Fruit fly (Drosophila melanogaster) whole organism, embryonic: ENCODE results near the gene CG13408.

ENCODE experiments used
- Atf6 ChIP-seq: fragments of 200-800 bp; sonication (Bioruptor generic); IDR thresholded peaks from 2 replicates; pipeline ENCODE4 v1.3.6; 2022; ENCODE audit warnings: missing biosample characterization, missing genetic modification characterization
- CG10431 ChIP-seq: fragments of 200-800 bp; sonication (Bioruptor generic); optimal IDR thresholded peaks from 3 replicates; lab custom pipeline; 2018; ENCODE audit warnings: missing biosample characterization, mild to moderate bottlenecking, missing genetic modification characterization
- CG10462 ChIP-seq: fragments of 200-800 bp; sonication (Bioruptor generic); optimal IDR thresholded peaks from 2 replicates; lab custom pipeline; 2016; ENCODE audit warnings: missing biosample characterization, missing genetic modification characterization
- CG10979 ChIP-seq: fragments of 200-800 bp; sonication (Bioruptor generic); optimal IDR thresholded peaks from 2 replicates; lab custom pipeline; 2018; ENCODE audit warnings: missing biosample characterization, mild to moderate bottlenecking, missing genetic modification characterization, moderate library complexity
- CG12071 ChIP-seq: fragments of 200-800 bp; sonication (Bioruptor generic); optimal IDR thresholded peaks from 3 replicates; lab custom pipeline; 2018; ENCODE audit warnings: missing biosample characterization, mild to moderate bottlenecking, missing genetic modification characterization
- CG12299 ChIP-seq: fragments of 200-800 bp; sonication (Bioruptor generic); optimal IDR thresholded peaks from 2 replicates; lab custom pipeline; 2018; ENCODE audit warnings: missing biosample characterization, mild to moderate bottlenecking, missing genetic modification characterization
- CG12391 ChIP-seq: fragments of 200-800 bp; sonication (Bioruptor generic); optimal IDR thresholded peaks from 3 replicates; lab custom pipeline; 2018; ENCODE audit warnings: missing biosample characterization, mild to moderate bottlenecking, missing genetic modification characterization, moderate library complexity
- CG17186 ChIP-seq: fragments of 200-800 bp; sonication (Bioruptor generic); optimal IDR thresholded peaks from 3 replicates; lab custom pipeline; 2017; ENCODE audit warnings: missing biosample characterization, missing genetic modification reagents, missing genetic modification characterization
- CG17568 ChIP-seq: fragments of 200-800 bp; sonication (Bioruptor generic); optimal IDR thresholded peaks from 2 replicates; lab custom pipeline; 2018; ENCODE audit warnings: missing biosample characterization, mild to moderate bottlenecking, missing genetic modification characterization, moderate library complexity
- CG17912 ChIP-seq: fragments of 200-800 bp; sonication (Bioruptor generic); optimal IDR thresholded peaks from 2 replicates; lab custom pipeline; 2018; ENCODE audit warnings: missing biosample characterization, mild to moderate bottlenecking, missing genetic modification characterization
- CG2199 ChIP-seq: fragments of 200-800 bp; sonication (Bioruptor generic); IDR thresholded peaks from 3 replicates; pipeline ENCODE4 v1.3.6; 2022; ENCODE audit warnings: missing biosample characterization, missing genetic modification characterization
- CG34376 ChIP-seq: fragments of 200-800 bp; sonication (Bioruptor generic); optimal IDR thresholded peaks from 2 replicates; lab custom pipeline; 2018; ENCODE audit warnings: missing biosample characterization, mild to moderate bottlenecking, missing genetic modification characterization
- CG4282 ChIP-seq: fragments of 200-800 bp; sonication (Bioruptor generic); optimal IDR thresholded peaks from 2 replicates; lab custom pipeline; 2016; ENCODE audit warnings: missing biosample characterization, missing genetic modification characterization
- CG4328 ChIP-seq: fragments of 200-800 bp; sonication (Bioruptor generic); optimal IDR thresholded peaks from 3 replicates; lab custom pipeline; 2017; ENCODE audit warnings: missing biosample characterization, missing genetic modification reagents, missing genetic modification characterization
- CG4360 ChIP-seq: fragments of 200-800 bp; sonication (Bioruptor generic); IDR thresholded peaks from 2 replicates; pipeline ENCODE4 v1.3.6; 2022; ENCODE audit warnings: missing biosample characterization, missing genetic modification characterization
- CG9437 ChIP-seq: fragments of 200-800 bp; sonication (Bioruptor generic); optimal IDR thresholded peaks from 2 replicates; lab custom pipeline; 2018; ENCODE audit warnings: missing biosample characterization, mild to moderate bottlenecking, missing genetic modification characterization
- CoRest ChIP-seq: fragments of 200-800 bp; sonication (Bioruptor generic); optimal IDR thresholded peaks from 3 replicates; lab custom pipeline; 2018; ENCODE audit warnings: missing biosample characterization, mild to moderate bottlenecking, missing genetic modification characterization, moderate library complexity
- Dbx ChIP-seq: fragments of 200-800 bp; sonication (Bioruptor generic); IDR thresholded peaks from 3 replicates; pipeline ENCODE4 v1.3.6; 2022; ENCODE audit warnings: missing biosample characterization, missing genetic modification characterization
- Dfd ChIP-seq, 2 experiments: fragments of >200 bp; optimal IDR thresholded peaks; 2 replicates each; lab custom pipeline; 2017; ENCODE audit warnings: missing biosample characterization in 2 of 2, missing genetic modification characterization in 2 of 2
- Fer2 ChIP-seq: fragments of 200-800 bp; sonication (Bioruptor generic); optimal IDR thresholded peaks from 2 replicates; lab custom pipeline; 2018; ENCODE audit warnings: missing biosample characterization, mild to moderate bottlenecking, missing genetic modification characterization, moderate library complexity
- Gug ChIP-seq: fragments of 200-800 bp; sonication (Bioruptor generic); IDR thresholded peaks from 4 replicates; pipeline ENCODE4 v1.3.6; 2022; ENCODE audit warnings: missing biosample characterization, missing genetic modification characterization
- HmgZ ChIP-seq: fragments of 200-800 bp; sonication (Bioruptor generic); optimal IDR thresholded peaks from 2 replicates; lab custom pipeline; 2018; ENCODE audit warnings: missing biosample characterization, mild to moderate bottlenecking, missing genetic modification characterization
- Hr39 ChIP-seq: fragments of >200 bp; optimal IDR thresholded peaks from 2 replicates; lab custom pipeline; 2017
- Lim3 ChIP-seq: fragments of 200-800 bp; sonication (Bioruptor generic); IDR thresholded peaks from 2 replicates; pipeline ENCODE4 v1.3.6; 2022; ENCODE audit warnings: missing biosample characterization, missing genetic modification characterization
- MBD-R2 ChIP-seq: fragments of 200-800 bp; sonication (Bioruptor generic); IDR thresholded peaks from 2 replicates; pipeline ENCODE4 v1.3.6; 2022; ENCODE audit warnings: missing biosample characterization, missing genetic modification characterization
- Mad ChIP-seq: fragments of 200-800 bp; sonication (Bioruptor generic); optimal IDR thresholded peaks from 2 replicates; lab custom pipeline; 2016; ENCODE audit warnings: missing biosample characterization, missing genetic modification characterization
- Max ChIP-seq: fragments of 200-800 bp; sonication (Bioruptor generic); optimal IDR thresholded peaks from 2 replicates; lab custom pipeline; 2016; ENCODE audit warnings: missing biosample characterization, mild to moderate bottlenecking, missing genetic modification characterization
- Mes4 ChIP-seq: fragments of 200-800 bp; sonication (Bioruptor generic); optimal IDR thresholded peaks from 2 replicates; lab custom pipeline; 2016; ENCODE audit warnings: missing biosample characterization, missing genetic modification characterization
- Mrtf ChIP-seq: fragments of 200-800 bp; sonication (Bioruptor generic); IDR thresholded peaks from 3 replicates; pipeline ENCODE4 v1.3.6; 2022; ENCODE audit warnings: missing biosample characterization, missing genetic modification characterization
- Myb ChIP-seq: fragments of 200-800 bp; sonication (Bioruptor generic); optimal IDR thresholded peaks from 2 replicates; lab custom pipeline; 2016; ENCODE audit warnings: missing biosample characterization, missing genetic modification characterization
- Rx ChIP-seq: fragments of 200-800 bp; sonication (Bioruptor generic); IDR thresholded peaks from 2 replicates; pipeline ENCODE4 v1.3.6; 2022; ENCODE audit warnings: missing biosample characterization, missing genetic modification characterization
- Sox100B ChIP-seq: fragments of 200-800 bp; sonication (Bioruptor generic); optimal IDR thresholded peaks from 3 replicates; lab custom pipeline; 2018; ENCODE audit warnings: missing biosample characterization, mild to moderate bottlenecking, missing genetic modification characterization
- Trl ChIP-seq, 3 experiments: fragments of >200 bp in 2 of 3; fragments of 200-800 bp in 1 of 3; sonication (Bioruptor generic) in 1 of 3; optimal IDR thresholded peaks; 2 replicates in 1 of 3; 3 replicates in 2 of 3; lab custom pipeline; 2016 to 2017; ENCODE audit warnings: missing biosample characterization in 1 of 3, missing genetic modification characterization in 1 of 3
- cg ChIP-seq: fragments of 200-800 bp; sonication (Bioruptor generic); optimal IDR thresholded peaks from 3 replicates; lab custom pipeline; 2019; ENCODE audit warnings: missing biosample characterization, mild to moderate bottlenecking, missing genetic modification characterization, moderate library complexity
- cwo ChIP-seq: fragments of 200-800 bp; sonication (Bioruptor generic); optimal IDR thresholded peaks from 3 replicates; lab custom pipeline; 2017; ENCODE audit warnings: missing biosample characterization, missing genetic modification characterization, mild to moderate bottlenecking, moderate library complexity, missing genetic modification reagents
- dm ChIP-seq: fragments of 200-800 bp; sonication (Bioruptor generic); optimal IDR thresholded peaks from 3 replicates; lab custom pipeline; 2016; ENCODE audit warnings: missing biosample characterization, missing genetic modification characterization
- dmrt99B ChIP-seq: fragments of 200-800 bp; sonication (Bioruptor generic); optimal IDR thresholded peaks from 2 replicates; lab custom pipeline; 2018; ENCODE audit warnings: missing biosample characterization, mild to moderate bottlenecking, missing genetic modification characterization, moderate library complexity
- dpn ChIP-seq, 2 experiments: fragments of 200-800 bp; sonication (Bioruptor generic); optimal IDR thresholded peaks; 3 replicates each; lab custom pipeline; 2016; ENCODE audit warnings: missing biosample characterization in 2 of 2, missing genetic modification characterization in 2 of 2
- dysf ChIP-seq: fragments of 200-800 bp; sonication (Bioruptor generic); IDR thresholded peaks from 3 replicates; pipeline ENCODE4 v1.3.6; 2022; ENCODE audit warnings: missing biosample characterization, missing genetic modification characterization
- en ChIP-seq: fragments of 200-800 bp; sonication (Bioruptor generic); optimal IDR thresholded peaks from 2 replicates; lab custom pipeline; 2016; ENCODE audit warnings: missing biosample characterization, missing genetic modification characterization
- ewg ChIP-seq: fragments of 200-800 bp; sonication (Bioruptor generic); optimal IDR thresholded peaks from 3 replicates; lab custom pipeline; 2017; ENCODE audit warnings: mild to moderate bottlenecking, missing biosample characterization, missing genetic modification reagents, missing genetic modification characterization
- h ChIP-seq: fragments of >200 bp; optimal IDR thresholded peaks from 2 replicates; lab custom pipeline; 2017
- lab ChIP-seq: fragments of 200-800 bp; sonication (Bioruptor generic); optimal IDR thresholded peaks from 3 replicates; lab custom pipeline; 2017; ENCODE audit warnings: missing biosample characterization, missing genetic modification characterization, mild to moderate bottlenecking, moderate library complexity, missing genetic modification reagents
- p53 ChIP-seq: fragments of 200-800 bp; sonication (Bioruptor generic); optimal IDR thresholded peaks from 2 replicates; lab custom pipeline; 2016; ENCODE audit warnings: missing biosample characterization, missing genetic modification characterization
- pan ChIP-seq, 4 experiments: fragments of >200 bp in 3 of 4; fragments of 200-800 bp in 1 of 4; sonication (Bioruptor generic) in 1 of 4; optimal IDR thresholded peaks in 3 of 4; IDR thresholded peaks in 1 of 4; 2 replicates each; pipeline versions ENCODE4 v1.3.6 to Lab custom; 2017 to 2022; ENCODE audit warnings: missing biosample characterization in 2 of 4, missing genetic modification characterization in 2 of 4, mixed read lengths in 1 of 4
- repo ChIP-seq: fragments of 200-800 bp; sonication (Bioruptor generic); optimal IDR thresholded peaks from 2 replicates; lab custom pipeline; 2016; ENCODE audit warnings: missing biosample characterization, missing genetic modification characterization
- row ChIP-seq: fragments of 200-800 bp; sonication (Bioruptor generic); IDR thresholded peaks from 3 replicates; pipeline ENCODE4 v1.3.6; 2022; ENCODE audit warnings: missing biosample characterization, missing genetic modification characterization
- sens ChIP-seq: fragments of 200-800 bp; sonication (Bioruptor generic); peaks from one replicate; lab custom pipeline; 2016; ENCODE audit warnings: missing biosample characterization, missing genetic modification characterization
- sug ChIP-seq: fragments of 200-800 bp; optimal IDR thresholded peaks from 2 replicates; lab custom pipeline; 2019; ENCODE audit warnings: missing biosample characterization, mild to moderate bottlenecking, missing genetic modification characterization, moderate library complexity
- vvl ChIP-seq: fragments of 200-800 bp; sonication (Bioruptor generic); IDR thresholded peaks from 2 replicates; pipeline ENCODE4 v1.3.6; 2022; ENCODE audit warnings: missing biosample characterization, missing genetic modification characterization
- wdn ChIP-seq: fragments of 200-800 bp; sonication (Bioruptor generic); IDR thresholded peaks from 2 replicates; pipeline ENCODE4 v1.3.6; 2022; ENCODE audit warnings: missing biosample characterization, missing genetic modification characterization
- wek ChIP-seq: fragments of 200-800 bp; sonication (Bioruptor generic); optimal IDR thresholded peaks from 3 replicates; lab custom pipeline; 2018; ENCODE audit warnings: missing biosample characterization, mild to moderate bottlenecking, missing genetic modification characterization, moderate library complexity

Gene CG13408

DNA sequence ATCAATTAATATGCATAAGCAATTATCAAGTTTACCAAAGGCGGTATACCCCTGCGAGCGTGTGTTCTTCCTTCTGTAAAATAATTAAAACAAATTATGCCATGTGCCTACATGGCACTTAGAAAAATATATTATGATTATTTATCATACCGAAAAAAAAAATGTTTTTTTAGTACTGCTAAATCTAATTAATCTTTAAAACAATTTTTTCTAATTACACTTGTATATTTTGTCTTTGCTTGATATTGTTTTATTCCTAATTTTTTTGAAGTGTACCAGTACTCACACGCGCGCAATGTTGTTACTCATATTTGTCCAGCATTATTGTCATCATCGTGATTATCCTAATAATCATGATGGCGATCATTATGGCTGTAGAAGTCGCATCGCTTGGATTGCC lies 43.2 kb downstream of the CG13408 start (continued):
- TF ChIP-seq sug (tag; lab: Kevin White, UChicago) (no peak), Trl (optimal IDR thresholded peaks at IDR 0.05; lab: Kevin White, UChicago) (no peak), Trl (GFP tag; optimal IDR thresholded peaks at IDR 0.05; lab: Kevin White, UChicago) (no peak), CG10979 (tag; lab: Kevin White, UChicago) (no peak), lab (GFP tag; lab: Kevin White, UChicago) (no peak), wek (GFP tag; lab: Kevin White, UChicago) (no peak), MBD-R2 (no peak), CG10462 (GFP tag; lab: Kevin White, UChicago) (no peak), Fer2 (tag; lab: Kevin White, UChicago) (no peak), repo (GFP tag; lab: Kevin White, UChicago) (no peak), CG4360 (GFP tag; lab: Robert Waterston, UW) (no peak), cg (no peak), Mrtf (GFP tag; lab: Robert Waterston, UW) (no peak), CG12071 (no peak), p53 (no peak), en (GFP tag; lab: Kevin White, UChicago) (no peak), Dfd (GFP tag; optimal IDR thresholded peaks at IDR 0.05; lab: Kevin White, UChicago) (no peak), dmrt99B (tag; lab: Kevin White, UChicago) (peak; percentile 42), wdn (GFP tag; lab: Robert Waterston, UW) (no peak), Max (GFP tag; lab: Kevin White, UChicago) (no peak), CG34376 (no peak), pan (optimal IDR thresholded peaks at IDR 0.05; lab: Kevin White, UChicago) (no peak), pan (GFP tag; optimal IDR thresholded peaks at IDR 0.05 in 1 of 2, IDR thresholded peaks at IDR 0.05 in 1 of 2) (no peak), CG12391 (peak; percentile 33), Mes4 (GFP tag; lab: Kevin White, UChicago) (no peak), CG4282 (GFP tag; lab: Kevin White, UChicago) (no peak), Atf6 (no peak), CG4328 (no peak), dpn (GFP tag; optimal IDR thresholded peaks at IDR 0.05; lab: Kevin White, UChicago) (no peak), CoRest (tag; lab: Kevin White, UChicago) (peak; percentile 38), Dbx (GFP tag; lab: Robert Waterston, UW) (no peak), dm (GFP tag; lab: Kevin White, UChicago) (no peak), vvl (GFP tag; lab: Robert Waterston, UW) (no peak), h (no peak), sens (GFP tag; lab: Kevin White, UChicago) (peak; percentile 58), Myb (GFP tag; lab: Kevin White, UChicago) (no peak), CG12299 (tag; lab: Kevin White, UChicago) (no peak), row (GFP tag; lab: Robert Waterston, UW) (peak; percentile 49), Hr39 (lab: Kevin White, UChicago) (no peak), Mad (GFP tag; lab: Kevin White, UChicago) (no peak), CG9437 (peak; percentile 42), Rx (no peak), Gug (GFP tag; lab: Robert Waterston, UW) (no peak), CG10431 (GFP tag; lab: Kevin White, UChicago) (no peak), Lim3 (no peak), cwo (GFP tag; lab: Kevin White, UChicago) (no peak), CG17568 (GFP tag; lab: Kevin White, UChicago) (no peak), CG17912 (no peak), ewg (no peak), CG2199 (GFP tag; lab: Robert Waterston, UW) (no peak), dysf (GFP tag; lab: Robert Waterston, UW) (0 out of 3 replicates have a peak, but pooled peaks have one; percentile 43), HmgZ (no peak), CG17186 (no peak), Sox100B (GFP tag; lab: Kevin White, UChicago) (peak; percentile 22)
